Fruit fly (Drosophila melanogaster) whole organism, embryonic: ENCODE measurements around the gene nonC.
A peak's percentile ranks its signal among the peaks of the same experiment; 100 is the strongest.

Source experiments
- B-H2 ChIP-seq: fragments of 200-800 bp; sonication (Bioruptor generic); optimal IDR thresholded peaks from 2 replicates; lab custom pipeline; 2018; ENCODE audit warnings: missing biosample characterization, mild to moderate bottlenecking, missing genetic modification characterization
- Bdp1 ChIP-seq: fragments of 200-800 bp; sonication (Bioruptor generic); optimal IDR thresholded peaks from 3 replicates; lab custom pipeline; 2016; ENCODE audit warnings: missing biosample characterization, missing genetic modification characterization
- CG13296 ChIP-seq: fragments of 200-800 bp; sonication (Bioruptor generic); optimal IDR thresholded peaks from 3 replicates; lab custom pipeline; 2018; ENCODE audit warnings: missing biosample characterization, mild to moderate bottlenecking, missing genetic modification characterization
- CG13624 ChIP-seq: fragments of 200-800 bp; sonication (Bioruptor generic); optimal IDR thresholded peaks from 2 replicates; lab custom pipeline; 2016; ENCODE audit warnings: missing biosample characterization, missing genetic modification characterization
- CG13775 ChIP-seq: fragments of 200-800 bp; sonication (Bioruptor generic); optimal IDR thresholded peaks from 3 replicates; lab custom pipeline; 2017; ENCODE audit warnings: missing biosample characterization, mild to moderate bottlenecking, missing genetic modification characterization
- CG14667 ChIP-seq: fragments of 200-800 bp; sonication (Bioruptor generic); IDR thresholded peaks from 2 replicates; pipeline ENCODE4 v1.3.6; 2022; ENCODE audit warnings: missing biosample characterization, missing genetic modification characterization
- CG14710 ChIP-seq: fragments of 200-800 bp; sonication (Bioruptor generic); optimal IDR thresholded peaks from 3 replicates; lab custom pipeline; 2019; ENCODE audit warnings: missing biosample characterization, mild to moderate bottlenecking, missing genetic modification characterization, moderate library complexity
- CG14860 ChIP-seq: fragments of 200-800 bp; sonication (Bioruptor generic); IDR thresholded peaks from 3 replicates; pipeline ENCODE4 v1.3.6; 2022; ENCODE audit warnings: missing biosample characterization, missing genetic modification characterization; ENCODE audit not compliant: partially characterized antibody
- CG17568 ChIP-seq: fragments of 200-800 bp; sonication (Bioruptor generic); optimal IDR thresholded peaks from 2 replicates; lab custom pipeline; 2018; ENCODE audit warnings: missing biosample characterization, mild to moderate bottlenecking, missing genetic modification characterization, moderate library complexity
- CG17612 ChIP-seq: fragments of 200-800 bp; sonication (Bioruptor generic); IDR thresholded peaks from 2 replicates; pipeline ENCODE4 v1.3.6; 2022; ENCODE audit warnings: missing biosample characterization, missing genetic modification characterization
- CG2116 ChIP-seq: fragments of 200-800 bp; sonication (Bioruptor generic); optimal IDR thresholded peaks from 3 replicates; lab custom pipeline; 2018; ENCODE audit warnings: missing biosample characterization, mild to moderate bottlenecking, missing genetic modification characterization
- CG2712 ChIP-seq: fragments of 200-800 bp; optimal IDR thresholded peaks from 3 replicates; lab custom pipeline; 2019; ENCODE audit warnings: missing biosample characterization, mild to moderate bottlenecking, missing genetic modification characterization, moderate library complexity
- CG2875 ChIP-seq: fragments of 200-800 bp; sonication (Bioruptor generic); optimal IDR thresholded peaks from 2 replicates; lab custom pipeline; 2017; ENCODE audit warnings: missing biosample characterization, mild to moderate bottlenecking, missing genetic modification characterization, missing genetic modification reagents
- CG31365 ChIP-seq: fragments of 200-800 bp; sonication (Bioruptor generic); optimal IDR thresholded peaks from 2 replicates; lab custom pipeline; 2018; ENCODE audit warnings: missing biosample characterization, mild to moderate bottlenecking, missing genetic modification characterization
- CG32772 ChIP-seq: fragments of 200-800 bp; sonication (Bioruptor generic); IDR thresholded peaks from 2 replicates; pipeline ENCODE4 v1.3.6; 2022; ENCODE audit warnings: missing biosample characterization, missing genetic modification characterization
- CG33557 ChIP-seq: fragments of 200-800 bp; sonication (Bioruptor generic); optimal IDR thresholded peaks from 2 replicates; lab custom pipeline; 2019; ENCODE audit warnings: missing biosample characterization, mild to moderate bottlenecking, missing genetic modification characterization, moderate library complexity
- CG34224 ChIP-seq: fragments of 200-800 bp; sonication (Bioruptor generic); IDR thresholded peaks from 3 replicates; pipeline ENCODE4 v1.3.6; 2022; ENCODE audit warnings: missing biosample characterization, missing genetic modification characterization; ENCODE audit not compliant: partially characterized antibody
- CG3995 ChIP-seq: fragments of 200-800 bp; sonication (Bioruptor generic); optimal IDR thresholded peaks from 3 replicates; lab custom pipeline; 2016; ENCODE audit warnings: missing biosample characterization, missing genetic modification characterization
- CG4360 ChIP-seq: fragments of 200-800 bp; sonication (Bioruptor generic); IDR thresholded peaks from 2 replicates; pipeline ENCODE4 v1.3.6; 2022; ENCODE audit warnings: missing biosample characterization, missing genetic modification characterization
- CG6791 ChIP-seq: fragments of 200-800 bp; sonication (Bioruptor generic); IDR thresholded peaks from 3 replicates; pipeline ENCODE4 v1.3.6; 2022; ENCODE audit warnings: missing biosample characterization, missing genetic modification characterization; ENCODE audit not compliant: partially characterized antibody
- CG7928 ChIP-seq: fragments of 200-800 bp; sonication (Bioruptor generic); optimal IDR thresholded peaks from 2 replicates; lab custom pipeline; 2017; ENCODE audit warnings: missing biosample characterization, mild to moderate bottlenecking, missing genetic modification characterization
- CHES-1-like ChIP-seq: fragments of 200-800 bp; sonication (Bioruptor generic); optimal IDR thresholded peaks from 2 replicates; lab custom pipeline; 2016; ENCODE audit warnings: missing biosample characterization, missing genetic modification characterization
- Chrac-16 ChIP-seq: fragments of 200-800 bp; sonication (Bioruptor generic); optimal IDR thresholded peaks from 3 replicates; lab custom pipeline; 2016; ENCODE audit warnings: missing biosample characterization, missing genetic modification characterization
- Fer1 ChIP-seq: fragments of 200-800 bp; sonication (Bioruptor generic); optimal IDR thresholded peaks from 2 replicates; lab custom pipeline; 2017; ENCODE audit warnings: missing biosample characterization, mild to moderate bottlenecking, missing genetic modification characterization
- HmgZ ChIP-seq: fragments of 200-800 bp; sonication (Bioruptor generic); optimal IDR thresholded peaks from 2 replicates; lab custom pipeline; 2018; ENCODE audit warnings: missing biosample characterization, mild to moderate bottlenecking, missing genetic modification characterization
- Nf-YA ChIP-seq: fragments of 200-800 bp; sonication (Bioruptor generic); IDR thresholded peaks from 2 replicates; pipeline ENCODE4 v1.3.6; 2022; ENCODE audit warnings: missing biosample characterization, missing genetic modification characterization
- Poxn ChIP-seq: fragments of 200-800 bp; sonication (Bioruptor generic); IDR thresholded peaks from 2 replicates; pipeline ENCODE4 v1.3.6; 2022; ENCODE audit warnings: missing biosample characterization, missing genetic modification characterization
- Sin3A ChIP-seq: fragments of >200 bp; optimal IDR thresholded peaks from 2 replicates; lab custom pipeline; 2018
- bbx ChIP-seq: fragments of 200-800 bp; sonication (Bioruptor generic); IDR thresholded peaks from 2 replicates; pipeline ENCODE4 v1.3.6; 2022; ENCODE audit warnings: missing biosample characterization, missing genetic modification characterization; ENCODE audit not compliant: partially characterized antibody
- bsh ChIP-seq, 2 experiments: fragments of 200-800 bp; sonication (Bioruptor generic); optimal IDR thresholded peaks; 2 replicates each; lab custom pipeline; 2017 to 2018; ENCODE audit warnings: mild to moderate bottlenecking in 2 of 2, missing biosample characterization in 2 of 2, missing genetic modification characterization in 2 of 2, moderate library complexity in 1 of 2
- cwo ChIP-seq: fragments of 200-800 bp; sonication (Bioruptor generic); optimal IDR thresholded peaks from 3 replicates; lab custom pipeline; 2017; ENCODE audit warnings: missing biosample characterization, missing genetic modification characterization, mild to moderate bottlenecking, moderate library complexity, missing genetic modification reagents
- dmrt99B ChIP-seq: fragments of 200-800 bp; sonication (Bioruptor generic); optimal IDR thresholded peaks from 2 replicates; lab custom pipeline; 2018; ENCODE audit warnings: missing biosample characterization, mild to moderate bottlenecking, missing genetic modification characterization, moderate library complexity
- gfzf ChIP-seq: fragments of 200-800 bp; sonication (Bioruptor generic); optimal IDR thresholded peaks from 2 replicates; lab custom pipeline; 2016; ENCODE audit warnings: missing biosample characterization, mild to moderate bottlenecking, missing genetic modification characterization, moderate library complexity
- h ChIP-seq: fragments of >200 bp; optimal IDR thresholded peaks from 2 replicates; lab custom pipeline; 2017
- hbn ChIP-seq: fragments of 200-800 bp; sonication (Bioruptor generic); IDR thresholded peaks from 2 replicates; pipeline ENCODE4 v1.3.6; 2022; ENCODE audit warnings: missing biosample characterization, missing genetic modification characterization; ENCODE audit not compliant: partially characterized antibody
- her ChIP-seq: fragments of 200-800 bp; sonication (Bioruptor generic); optimal IDR thresholded peaks from 2 replicates; lab custom pipeline; 2016; ENCODE audit warnings: missing biosample characterization, missing genetic modification characterization
- lilli ChIP-seq: fragments of 200-800 bp; sonication (Bioruptor generic); optimal IDR thresholded peaks from 3 replicates; lab custom pipeline; 2016; ENCODE audit warnings: missing biosample characterization, missing genetic modification characterization
- lola ChIP-seq, 3 experiments: fragments of >200 bp in 2 of 3; fragments of 200-800 bp in 1 of 3; sonication (Bioruptor generic) in 1 of 3; optimal IDR thresholded peaks; 2 replicates each; lab custom pipeline; 2017 to 2019; ENCODE audit warnings: missing biosample characterization in 3 of 3, missing genetic modification characterization in 3 of 3, mild to moderate bottlenecking in 1 of 3, moderate library complexity in 1 of 3
- lov ChIP-seq, 2 experiments: fragments of 200-800 bp in 1 of 2; fragments of >200 bp in 1 of 2; sonication (Bioruptor generic) in 1 of 2; IDR thresholded peaks in 1 of 2; optimal IDR thresholded peaks in 1 of 2; 2 replicates in 1 of 2; 3 replicates in 1 of 2; pipeline versions ENCODE4 v1.3.6 to Lab custom; 2017 to 2022; ENCODE audit warnings: missing biosample characterization in 1 of 2, missing genetic modification characterization in 1 of 2
- nau ChIP-seq: fragments of 200-800 bp; sonication (Bioruptor generic); optimal IDR thresholded peaks from 3 replicates; lab custom pipeline; 2017; ENCODE audit warnings: missing biosample characterization, mild to moderate bottlenecking, missing genetic modification characterization, missing genetic modification reagents
- pita ChIP-seq: fragments of 200-800 bp; sonication (Bioruptor generic); optimal IDR thresholded peaks from 2 replicates; lab custom pipeline; 2017; ENCODE audit warnings: missing biosample characterization, mild to moderate bottlenecking, missing genetic modification characterization
- rib ChIP-seq: fragments of 200-800 bp; sonication (Bioruptor generic); IDR thresholded peaks from 2 replicates; pipeline ENCODE4 v1.3.6; 2022; ENCODE audit warnings: missing biosample characterization, missing genetic modification characterization
- slp2 ChIP-seq: fragments of 200-800 bp; sonication (Bioruptor generic); optimal IDR thresholded peaks from 2 replicates; lab custom pipeline; 2016; ENCODE audit warnings: missing biosample characterization, missing genetic modification characterization
- tap ChIP-seq: fragments of 200-800 bp; optimal IDR thresholded peaks from 3 replicates; lab custom pipeline; 2019; ENCODE audit warnings: missing biosample characterization, mild to moderate bottlenecking, missing genetic modification characterization, moderate library complexity
- tio ChIP-seq: fragments of 200-800 bp; sonication (Bioruptor generic); optimal IDR thresholded peaks from 2 replicates; lab custom pipeline; 2017; ENCODE audit warnings: missing biosample characterization, missing genetic modification characterization, inconsistent platforms
- twi ChIP-seq: fragments of 200-800 bp; optimal IDR thresholded peaks from 2 replicates; lab custom pipeline; 2019; ENCODE audit warnings: missing biosample characterization, mild to moderate bottlenecking, missing genetic modification characterization, moderate library complexity
- vfl ChIP-seq: fragments of 200-800 bp; sonication (Bioruptor generic); optimal IDR thresholded peaks from 2 replicates; lab custom pipeline; 2016; ENCODE audit warnings: missing biosample characterization, missing genetic modification characterization
- zfh1 ChIP-seq: fragments of 200-800 bp; sonication (Bioruptor generic); IDR thresholded peaks from 3 replicates; pipeline ENCODE4 v1.3.6; 2022; ENCODE audit warnings: missing biosample characterization, missing genetic modification characterization

Gene nonC

dm6 chrX:6855366-6856200 lies 31.3 kb downstream of the nonC start (continued):
- peak; percentile 85 for TF ChIP-seq CG2875
- TF ChIP-seq CG33557: peak; percentile 80
- peak; percentile 56 for TF ChIP-seq CG2116
- peak; percentile 82 for TF ChIP-seq lilli (GFP tag; lab: Kevin White, UChicago)
- no peak for TF ChIP-seq CG31365
- no peak for TF ChIP-seq lov (optimal IDR thresholded peaks at IDR 0.05; lab: Kevin White, UChicago)
- TF ChIP-seq lov (GFP tag; IDR thresholded peaks at IDR 0.05; lab: Robert Waterston, UW): no peak
- no peak for TF ChIP-seq bbx (GFP tag; lab: Robert Waterston, UW)
- TF ChIP-seq nau (GFP tag; lab: Kevin White, UChicago): peak; percentile 73
- TF ChIP-seq CG13775 (GFP tag; lab: Kevin White, UChicago): peak; percentile 71
- peak; percentile 79 for TF ChIP-seq Bdp1
- peak; percentile 71 for TF ChIP-seq CG13296 (GFP tag; lab: Kevin White, UChicago)
- no peak for TF ChIP-seq Poxn (GFP tag; lab: Robert Waterston, UW)
- TF ChIP-seq tap (tag; lab: Kevin White, UChicago): peak; percentile 72
- TF ChIP-seq Chrac-16 (GFP tag; lab: Kevin White, UChicago): peak; percentile 76
- TF ChIP-seq tio (GFP tag; lab: Kevin White, UChicago): peak; percentile 89
- TF ChIP-seq dmrt99B (tag; lab: Kevin White, UChicago): peak; percentile 97
- TF ChIP-seq slp2 (GFP tag; lab: Kevin White, UChicago): peak; percentile 57
- TF ChIP-seq twi (tag; lab: Kevin White, UChicago): peak; percentile 82
- peak; percentile 59 for TF ChIP-seq CHES-1-like
- TF ChIP-seq CG6791: no peak
- TF ChIP-seq pita (GFP tag; lab: Kevin White, UChicago): no peak
- TF ChIP-seq gfzf: no peak
- peak; percentile 14 for TF ChIP-seq B-H2 (GFP tag; lab: Kevin White, UChicago)
- no peak for TF ChIP-seq CG3995
- peak; percentile 83 for TF ChIP-seq HmgZ (tag; lab: Kevin White, UChicago)
- TF ChIP-seq CG7928 (GFP tag; lab: Kevin White, UChicago): no peak
- TF ChIP-seq hbn (GFP tag; lab: Robert Waterston, UW): no peak
- TF ChIP-seq cwo (GFP tag; lab: Kevin White, UChicago): peak; percentile 62
- no peak for TF ChIP-seq Nf-YA (GFP tag; lab: Robert Waterston, UW)
- no peak for TF ChIP-seq h
- no peak for TF ChIP-seq CG17612 (GFP tag; lab: Robert Waterston, UW)
- TF ChIP-seq CG13624 (GFP tag; lab: Kevin White, UChicago): peak; percentile 61
- peak; percentile 61 for TF ChIP-seq CG32772
- TF ChIP-seq her (GFP tag; lab: Kevin White, UChicago): no peak
- TF ChIP-seq CG4360 (GFP tag; lab: Robert Waterston, UW): peak; percentile 97
- TF ChIP-seq Sin3A (lab: Kevin White, UChicago): no peak
- peak; percentile 84 for TF ChIP-seq CG17568 (GFP tag; lab: Kevin White, UChicago)
- TF ChIP-seq bsh (GFP tag; optimal IDR thresholded peaks at IDR 0.05; lab: Kevin White, UChicago): peak; percentile 42 to 87
- TF ChIP-seq CG14710 (tag; lab: Kevin White, UChicago): peak; percentile 76
- peak; percentile 86 for TF ChIP-seq CG2712 (tag; lab: Kevin White, UChicago)
- TF ChIP-seq CG34224 (GFP tag; lab: Robert Waterston, UW): no peak
- 0 out of 2 replicates have a peak, but pooled peaks have one; percentile 45 for TF ChIP-seq rib (GFP tag; lab: Robert Waterston, UW)
- TF ChIP-seq zfh1 (GFP tag; lab: Robert Waterston, UW): peak; percentile 51; the same call in 2 of the 3 replicates
- peak; percentile 62 for TF ChIP-seq vfl
- TF ChIP-seq CG14860 (GFP tag; lab: Robert Waterston, UW): no peak
- TF ChIP-seq lola (GFP tag; optimal IDR thresholded peaks at IDR 0.05; lab: Kevin White, UChicago): peak in 2 of 3 experiments; percentile 56 to 93
- TF ChIP-seq CG14667 (GFP tag; lab: Robert Waterston, UW): peak; percentile 51
- peak; percentile 79 for TF ChIP-seq Fer1 (GFP tag; lab: Kevin White, UChicago)
